Fruit fly (Drosophila melanogaster) whole organism, embryonic: ENCODE measurements around the gene CG2006.

Experiments used
- Atf-2 ChIP-seq: fragments of 200-800 bp; sonication (Bioruptor generic); optimal IDR thresholded peaks from 2 replicates; lab custom pipeline; 2016; ENCODE audit warnings: missing biosample characterization, missing genetic modification characterization
- Awh ChIP-seq: fragments of 200-800 bp; sonication (Bioruptor generic); IDR thresholded peaks from 2 replicates; pipeline ENCODE4, ENCODE4 v1.3.6; 2022; ENCODE audit warnings: missing biosample characterization, missing genetic modification characterization
- Blimp-1 ChIP-seq: fragments of 200-800 bp; sonication (Bioruptor generic); optimal IDR thresholded peaks from 3 replicates; lab custom pipeline; 2018; ENCODE audit warnings: missing biosample characterization, missing genetic modification characterization, mild to moderate bottlenecking, moderate library complexity, missing genetic modification reagents
- CG10274 ChIP-seq: fragments of 200-800 bp; sonication (Bioruptor generic); optimal IDR thresholded peaks from 3 replicates; lab custom pipeline; 2017; ENCODE audit warnings: missing biosample characterization, mild to moderate bottlenecking, missing genetic modification characterization
- CG11560 ChIP-seq: fragments of 200-800 bp; sonication (Bioruptor generic); IDR thresholded peaks from 3 replicates; pipeline ENCODE4 v1.3.6; 2022; ENCODE audit warnings: missing biosample characterization, missing genetic modification characterization
- CG12769 ChIP-seq: fragments of 200-800 bp; sonication (Bioruptor generic); optimal IDR thresholded peaks from 2 replicates; lab custom pipeline; 2019; ENCODE audit warnings: missing biosample characterization, mild to moderate bottlenecking, missing genetic modification characterization, moderate library complexity
- CG13775 ChIP-seq: fragments of 200-800 bp; sonication (Bioruptor generic); optimal IDR thresholded peaks from 3 replicates; lab custom pipeline; 2017; ENCODE audit warnings: missing biosample characterization, mild to moderate bottlenecking, missing genetic modification characterization
- CG15269 ChIP-seq: fragments of 200-800 bp; sonication (Bioruptor generic); optimal IDR thresholded peaks from 2 replicates; lab custom pipeline; 2018; ENCODE audit warnings: missing biosample characterization, mild to moderate bottlenecking, missing genetic modification characterization, moderate library complexity
- CG15696 ChIP-seq: fragments of 200-800 bp; sonication (Bioruptor generic); optimal IDR thresholded peaks from 2 replicates; lab custom pipeline; 2019; ENCODE audit warnings: missing biosample characterization, mild to moderate bottlenecking, missing genetic modification characterization, moderate library complexity
- CG17612 ChIP-seq: fragments of 200-800 bp; sonication (Bioruptor generic); IDR thresholded peaks from 2 replicates; pipeline ENCODE4 v1.3.6; 2022; ENCODE audit warnings: missing biosample characterization, missing genetic modification characterization
- CG18476 ChIP-seq: fragments of 200-800 bp; sonication (Bioruptor generic); optimal IDR thresholded peaks from 2 replicates; lab custom pipeline; 2016; ENCODE audit warnings: missing biosample characterization, mild to moderate bottlenecking, missing genetic modification characterization
- CG8478 ChIP-seq: fragments of >200 bp; optimal IDR thresholded peaks from 2 replicates; lab custom pipeline; 2018
- D ChIP-seq, 2 experiments: fragments of 200-800 bp in 1 of 2; fragments of >200 bp in 1 of 2; sonication (Bioruptor generic) in 1 of 2; optimal IDR thresholded peaks; 2 replicates in 1 of 2; 3 replicates in 1 of 2; lab custom pipeline; 2017; ENCODE audit warnings: mild to moderate bottlenecking in 1 of 2, missing biosample characterization in 1 of 2, missing genetic modification characterization in 1 of 2, missing genetic modification reagents in 1 of 2
- Dip3 ChIP-seq: fragments of 200-800 bp; sonication (Bioruptor generic); optimal IDR thresholded peaks from 3 replicates; lab custom pipeline; 2016; ENCODE audit warnings: missing biosample characterization, missing genetic modification characterization
- Med ChIP-seq: fragments of 200-800 bp; sonication (Bioruptor generic); peaks from one replicate; lab custom pipeline; 2016; ENCODE audit warnings: missing biosample characterization, missing genetic modification characterization, mild to moderate bottlenecking, inconsistent platforms, moderate library complexity
- NFAT ChIP-seq: fragments of 200-800 bp; sonication (Bioruptor generic); IDR thresholded peaks from 2 replicates; pipeline ENCODE4 v1.3.6; 2022; ENCODE audit warnings: missing biosample characterization, missing genetic modification characterization
- Nf-YC ChIP-seq: fragments of 200-800 bp; optimal IDR thresholded peaks from 3 replicates; lab custom pipeline; 2019; ENCODE audit warnings: missing biosample characterization, mild to moderate bottlenecking, missing genetic modification characterization, moderate library complexity
- Sry-β ChIP-seq: fragments of 200-800 bp; sonication (Bioruptor generic); optimal IDR thresholded peaks from 2 replicates; lab custom pipeline; 2018; ENCODE audit warnings: missing biosample characterization, mild to moderate bottlenecking, missing genetic modification characterization, moderate library complexity
- Vsx1 ChIP-seq: fragments of 200-800 bp; sonication (Bioruptor generic); optimal IDR thresholded peaks from 2 replicates; lab custom pipeline; 2017; ENCODE audit warnings: missing biosample characterization, mild to moderate bottlenecking, missing genetic modification characterization, missing genetic modification reagents
- abd-A ChIP-seq: fragments of 200-800 bp; sonication (Bioruptor generic); optimal IDR thresholded peaks from 3 replicates; lab custom pipeline; 2019; ENCODE audit warnings: missing biosample characterization, mild to moderate bottlenecking, missing genetic modification characterization, moderate library complexity
- chinmo ChIP-seq: fragments of 200-800 bp; sonication (Bioruptor generic); IDR thresholded peaks from 4 replicates; pipeline ENCODE4 v1.3.6; 2022; ENCODE audit warnings: missing biosample characterization, missing genetic modification characterization; ENCODE audit not compliant: partially characterized antibody
- crol ChIP-seq: fragments of 200-800 bp; sonication (Bioruptor generic); IDR thresholded peaks from 2 replicates; pipeline ENCODE4 v1.3.6; 2022; ENCODE audit warnings: missing biosample characterization, missing genetic modification characterization
- gce ChIP-seq: fragments of 200-800 bp; sonication (Bioruptor generic); IDR thresholded peaks from 3 replicates; pipeline ENCODE4 v1.3.6; 2022; ENCODE audit warnings: missing biosample characterization, missing genetic modification characterization
- hth ChIP-seq: fragments of >200 bp; optimal IDR thresholded peaks from 2 replicates; lab custom pipeline; 2017; ENCODE audit warnings: inconsistent platforms
- jumu ChIP-seq: fragments of 200-800 bp; sonication (Bioruptor generic); optimal IDR thresholded peaks from 3 replicates; lab custom pipeline; 2016; ENCODE audit warnings: missing biosample characterization, missing genetic modification characterization
- lmd ChIP-seq: fragments of 200-800 bp; sonication (Bioruptor generic); IDR thresholded peaks from 2 replicates; pipeline ENCODE4 v1.3.6; 2022; ENCODE audit warnings: missing biosample characterization, missing genetic modification characterization
- mam ChIP-seq: fragments of 200-800 bp; sonication (Bioruptor generic); optimal IDR thresholded peaks from 3 replicates; lab custom pipeline; 2016; ENCODE audit warnings: missing biosample characterization, missing genetic modification characterization
- nerfin-1 ChIP-seq: fragments of 200-800 bp; sonication (Bioruptor generic); optimal IDR thresholded peaks from 3 replicates; lab custom pipeline; 2019; ENCODE audit warnings: missing biosample characterization, mild to moderate bottlenecking, missing genetic modification characterization, moderate library complexity
- oc ChIP-seq: fragments of 200-800 bp; sonication (Bioruptor generic); optimal IDR thresholded peaks from 2 replicates; lab custom pipeline; 2018; ENCODE audit warnings: missing biosample characterization, mild to moderate bottlenecking, missing genetic modification characterization, moderate library complexity
- row ChIP-seq: fragments of 200-800 bp; sonication (Bioruptor generic); IDR thresholded peaks from 3 replicates; pipeline ENCODE4 v1.3.6; 2022; ENCODE audit warnings: missing biosample characterization, missing genetic modification characterization
- run ChIP-seq: fragments of 200-800 bp; sonication (Bioruptor generic); optimal IDR thresholded peaks from 3 replicates; lab custom pipeline; 2018; ENCODE audit warnings: missing biosample characterization, mild to moderate bottlenecking, missing genetic modification characterization
- sd ChIP-seq: fragments of 200-800 bp; sonication (Bioruptor generic); optimal IDR thresholded peaks from 3 replicates; lab custom pipeline; 2018; ENCODE audit warnings: missing biosample characterization, mild to moderate bottlenecking, missing genetic modification characterization, moderate library complexity
- sens ChIP-seq: fragments of 200-800 bp; sonication (Bioruptor generic); peaks from one replicate; lab custom pipeline; 2016; ENCODE audit warnings: missing biosample characterization, missing genetic modification characterization
- tll ChIP-seq, 2 experiments: fragments of 200-800 bp in 1 of 2; fragments of >200 bp in 1 of 2; sonication (Bioruptor generic) in 1 of 2; optimal IDR thresholded peaks; 2 replicates each; lab custom pipeline; 2017 to 2019; ENCODE audit warnings: missing biosample characterization in 2 of 2, missing genetic modification characterization in 2 of 2, mild to moderate bottlenecking in 1 of 2, moderate library complexity in 1 of 2
- twi ChIP-seq: fragments of 200-800 bp; optimal IDR thresholded peaks from 2 replicates; lab custom pipeline; 2019; ENCODE audit warnings: missing biosample characterization, mild to moderate bottlenecking, missing genetic modification characterization, moderate library complexity
- vfl ChIP-seq: fragments of 200-800 bp; sonication (Bioruptor generic); optimal IDR thresholded peaks from 2 replicates; lab custom pipeline; 2016; ENCODE audit warnings: missing biosample characterization, missing genetic modification characterization
- vvl ChIP-seq: fragments of 200-800 bp; sonication (Bioruptor generic); IDR thresholded peaks from 2 replicates; pipeline ENCODE4 v1.3.6; 2022; ENCODE audit warnings: missing biosample characterization, missing genetic modification characterization
- zen ChIP-seq: fragments of 200-800 bp; sonication (Bioruptor generic); optimal IDR thresholded peaks from 3 replicates; lab custom pipeline; 2018; ENCODE audit warnings: missing biosample characterization, mild to moderate bottlenecking, missing genetic modification characterization, moderate library complexity
- zen2 ChIP-seq: fragments of 200-800 bp; sonication (Bioruptor generic); IDR thresholded peaks from 3 replicates; pipeline ENCODE4 v1.3.6; 2022; ENCODE audit warnings: missing biosample characterization, missing genetic modification characterization; ENCODE audit not compliant: partially characterized antibody

Gene CG2006

dm6 chr3R:29511472-29511871 is 22.2 kb downstream of the CG2006 start:
- TF ChIP-seq jumu (GFP tag; lab: Kevin White, UChicago), result no peak
- TF ChIP-seq Atf-2 (GFP tag; lab: Kevin White, UChicago), result no peak
- TF ChIP-seq sens, result peak; percentile 67
- peak; percentile 25 for TF ChIP-seq twi (tag; lab: Kevin White, UChicago)
- TF ChIP-seq CG18476 (GFP tag; lab: Kevin White, UChicago), result peak; percentile 20
- no peak for TF ChIP-seq CG8478 (lab: Kevin White, UChicago)
- no peak for TF ChIP-seq Dip3 (GFP tag; lab: Kevin White, UChicago)
- TF ChIP-seq Blimp-1 (GFP tag; lab: Kevin White, UChicago), result peak; percentile 51
- TF ChIP-seq hth (lab: Kevin White, UChicago), result peak; percentile 26
- no peak for TF ChIP-seq gce (GFP tag; lab: Robert Waterston, UW)
- no peak for TF ChIP-seq CG17612 (GFP tag; lab: Robert Waterston, UW)
- TF ChIP-seq crol (GFP tag; lab: Robert Waterston, UW), result 0 out of 2 replicates have a peak, but pooled peaks have one; percentile 17
- peak; percentile 63 for TF ChIP-seq CG10274 (GFP tag; lab: Kevin White, UChicago)
- TF ChIP-seq lmd (GFP tag; lab: Robert Waterston, UW), result no peak
- TF ChIP-seq CG13775 (GFP tag; lab: Kevin White, UChicago), result no peak

- TF ChIP-seq Nf-YC (peak; percentile 16), row (peak; percentile 55), abd-A (tag; lab: Kevin White, UChicago) (peak; percentile 96), Med (GFP tag; lab: Kevin White, UChicago) (peak; percentile 4), CG11560 (no peak), sd (peak; percentile 50), zen2 (no peak), Sry-β (GFP tag; lab: Kevin White, UChicago) (peak; percentile 88), vvl (GFP tag; lab: Robert Waterston, UW) (peak; percentile 87), vfl (GFP tag; lab: Kevin White, UChicago) (no peak), CG15696 (no peak), CG12769 (tag; lab: Kevin White, UChicago) (peak; percentile 51), run (tag; lab: Kevin White, UChicago) (peak; percentile 37), CG15269 (tag; lab: Kevin White, UChicago) (peak; percentile 0), Awh (peak; percentile 95), chinmo (GFP tag; lab: Robert Waterston, UW) (peak; percentile 68; the same call in 1 of the 4 replicates), oc (tag; lab: Kevin White, UChicago) (peak; percentile 60), Vsx1 (peak; percentile 36), crol (GFP tag; lab: Robert Waterston, UW) (peak; percentile 54), hth (lab: Kevin White, UChicago) (no peak)
- TF ChIP-seq, all 482 proteins: peak for 15
These were observed 23.2 kb downstream of the CG2006 start for dm6 chr3R:29512306-29513044.

- TF ChIP-seq mam (GFP tag; lab: Kevin White, UChicago), result no peak
- TF ChIP-seq NFAT (GFP tag; lab: Robert Waterston, UW), result 0 out of 2 replicates have a peak, but pooled peaks have one; percentile 8
These were observed 26.1 kb downstream of the CG2006 start, which contains the start of gene ND-20L for dm6 chr3R:29515417-29515816. Gene ND-20L, plus strand, starts transcription at chr3R:29515717.

- TF ChIP-seq twi (tag; lab: Kevin White, UChicago) (peak; percentile 9), nerfin-1 (no peak), zen (peak; percentile 38), tll (GFP tag; optimal IDR thresholded peaks at IDR 0.05; lab: Kevin White, UChicago) (peak in 1 of 2 experiments; percentile 81), D (optimal IDR thresholded peaks at IDR 0.05; lab: Kevin White, UChicago) (peak; percentile 82), D (GFP tag; optimal IDR thresholded peaks at IDR 0.05; lab: Kevin White, UChicago) (no peak), Atf-2 (GFP tag; lab: Kevin White, UChicago) (no peak)
- TF ChIP-seq, all 482 proteins: peak for 4
These were observed 27.5 kb downstream of the CG2006 start for dm6 chr3R:29516766-29517165.
